Fruit fly (Drosophila melanogaster) whole organism, embryonic: ENCODE measurements around the gene TFAM.

Source experiments
- Abd-B ChIP-seq: fragments of 200-800 bp; sonication (Bioruptor generic); optimal IDR thresholded peaks from 2 replicates; lab custom pipeline; 2018; ENCODE audit warnings: missing biosample characterization, mild to moderate bottlenecking, missing genetic modification characterization, moderate library complexity
- Asciz ChIP-seq: fragments of 200-800 bp; sonication (Bioruptor generic); optimal IDR thresholded peaks from 2 replicates; lab custom pipeline; 2017; ENCODE audit warnings: missing biosample characterization, mild to moderate bottlenecking, missing genetic modification characterization, missing genetic modification reagents
- Atf6 ChIP-seq: fragments of 200-800 bp; sonication (Bioruptor generic); IDR thresholded peaks from 2 replicates; pipeline ENCODE4 v1.3.6; 2022; ENCODE audit warnings: missing biosample characterization, missing genetic modification characterization
- Awh ChIP-seq: fragments of 200-800 bp; sonication (Bioruptor generic); IDR thresholded peaks from 2 replicates; pipeline ENCODE4, ENCODE4 v1.3.6; 2022; ENCODE audit warnings: missing biosample characterization, missing genetic modification characterization
- CG10267 ChIP-seq: fragments of 200-800 bp; sonication (Bioruptor generic); optimal IDR thresholded peaks from 2 replicates; lab custom pipeline; 2018; ENCODE audit warnings: missing biosample characterization, mild to moderate bottlenecking, missing genetic modification characterization, moderate library complexity
- CG12299 ChIP-seq: fragments of 200-800 bp; sonication (Bioruptor generic); optimal IDR thresholded peaks from 2 replicates; lab custom pipeline; 2018; ENCODE audit warnings: missing biosample characterization, mild to moderate bottlenecking, missing genetic modification characterization
- CG13123 ChIP-seq: fragments of 200-800 bp; sonication (Bioruptor generic); optimal IDR thresholded peaks from 2 replicates; lab custom pipeline; 2016; ENCODE audit warnings: missing biosample characterization, missing genetic modification characterization
- CG16813 ChIP-seq: fragments of 200-800 bp; sonication (Bioruptor generic); IDR thresholded peaks from 3 replicates; pipeline ENCODE4 v1.3.6; 2022; ENCODE audit warnings: missing biosample characterization, missing genetic modification characterization; ENCODE audit not compliant: partially characterized antibody
- CG2116 ChIP-seq: fragments of 200-800 bp; sonication (Bioruptor generic); optimal IDR thresholded peaks from 3 replicates; lab custom pipeline; 2018; ENCODE audit warnings: missing biosample characterization, mild to moderate bottlenecking, missing genetic modification characterization
- CG2199 ChIP-seq: fragments of 200-800 bp; sonication (Bioruptor generic); IDR thresholded peaks from 3 replicates; pipeline ENCODE4 v1.3.6; 2022; ENCODE audit warnings: missing biosample characterization, missing genetic modification characterization
- CG31365 ChIP-seq: fragments of 200-800 bp; sonication (Bioruptor generic); optimal IDR thresholded peaks from 2 replicates; lab custom pipeline; 2018; ENCODE audit warnings: missing biosample characterization, mild to moderate bottlenecking, missing genetic modification characterization
- CG33213 ChIP-seq: fragments of 200-800 bp; sonication (Bioruptor generic); optimal IDR thresholded peaks from 3 replicates; lab custom pipeline; 2016; ENCODE audit warnings: missing biosample characterization, missing genetic modification characterization
- CG6254 ChIP-seq: fragments of 200-800 bp; sonication (Bioruptor generic); optimal IDR thresholded peaks from 3 replicates; lab custom pipeline; 2017; ENCODE audit warnings: mild to moderate bottlenecking, missing biosample characterization, missing genetic modification reagents, missing genetic modification characterization
- CG6683 ChIP-seq: fragments of 200-800 bp; sonication (Bioruptor generic); optimal IDR thresholded peaks from 2 replicates; lab custom pipeline; 2017; ENCODE audit warnings: missing biosample characterization, mild to moderate bottlenecking, missing genetic modification characterization, missing genetic modification reagents
- CG6689 ChIP-seq: fragments of 200-800 bp; sonication (Bioruptor generic); IDR thresholded peaks from 2 replicates; pipeline ENCODE4 v1.3.6; 2022; ENCODE audit warnings: missing biosample characterization, missing genetic modification characterization
- CG7357 ChIP-seq: fragments of 200-800 bp; sonication (Bioruptor generic); IDR thresholded peaks from 3 replicates; pipeline ENCODE4 v1.3.6; 2022; ENCODE audit warnings: missing biosample characterization, missing genetic modification characterization
- CG9797 ChIP-seq: fragments of 200-800 bp; sonication (Bioruptor generic); optimal IDR thresholded peaks from 3 replicates; lab custom pipeline; 2018; ENCODE audit warnings: missing biosample characterization, mild to moderate bottlenecking, missing genetic modification characterization
- Dad ChIP-seq: fragments of 200-800 bp; sonication (Bioruptor generic); optimal IDR thresholded peaks from 3 replicates; lab custom pipeline; 2016; ENCODE audit warnings: missing biosample characterization, missing genetic modification characterization
- Doc3 ChIP-seq: fragments of 200-800 bp; sonication (Bioruptor generic); IDR thresholded peaks from 3 replicates; pipeline ENCODE4 v1.3.6; 2022; ENCODE audit warnings: missing biosample characterization, missing genetic modification characterization; ENCODE audit not compliant: partially characterized antibody
- Ets97D ChIP-seq: fragments of 200-800 bp; sonication (Bioruptor generic); optimal IDR thresholded peaks from 3 replicates; lab custom pipeline; 2016; ENCODE audit warnings: missing biosample characterization, missing genetic modification characterization
- Hr51 ChIP-seq, 2 experiments: fragments of 200-800 bp; sonication (Bioruptor generic); optimal IDR thresholded peaks; 2 replicates in 1 of 2; 3 replicates in 1 of 2; lab custom pipeline; 2016 to 2018; ENCODE audit warnings: missing biosample characterization in 2 of 2, missing genetic modification characterization in 2 of 2, mild to moderate bottlenecking in 1 of 2, moderate library complexity in 1 of 2
- NC2β ChIP-seq: fragments of 200-800 bp; sonication (Bioruptor generic); optimal IDR thresholded peaks from 2 replicates; lab custom pipeline; 2016; ENCODE audit warnings: missing biosample characterization, missing genetic modification characterization
- Rx ChIP-seq: fragments of 200-800 bp; sonication (Bioruptor generic); IDR thresholded peaks from 2 replicates; pipeline ENCODE4 v1.3.6; 2022; ENCODE audit warnings: missing biosample characterization, missing genetic modification characterization
- Spps ChIP-seq: fragments of 200-800 bp; sonication (Bioruptor generic); optimal IDR thresholded peaks from 2 replicates; lab custom pipeline; 2018; ENCODE audit warnings: missing biosample characterization, mild to moderate bottlenecking, missing genetic modification characterization
- Xbp1 ChIP-seq: fragments of 200-800 bp; sonication (Bioruptor generic); optimal IDR thresholded peaks from 3 replicates; lab custom pipeline; 2016; ENCODE audit warnings: missing biosample characterization, mild to moderate bottlenecking, missing genetic modification characterization
- Xrp1 ChIP-seq: fragments of 200-800 bp; sonication (Bioruptor generic); IDR thresholded peaks from 2 replicates; pipeline ENCODE4 v1.3.6; 2022; ENCODE audit warnings: missing biosample characterization, missing genetic modification characterization
- ac ChIP-seq: fragments of 200-800 bp; sonication (Bioruptor generic); optimal IDR thresholded peaks from 3 replicates; lab custom pipeline; 2017; ENCODE audit warnings: missing biosample characterization, mild to moderate bottlenecking, missing genetic modification characterization
- bbx ChIP-seq: fragments of 200-800 bp; sonication (Bioruptor generic); IDR thresholded peaks from 2 replicates; pipeline ENCODE4 v1.3.6; 2022; ENCODE audit warnings: missing biosample characterization, missing genetic modification characterization; ENCODE audit not compliant: partially characterized antibody
- chinmo ChIP-seq: fragments of 200-800 bp; sonication (Bioruptor generic); IDR thresholded peaks from 4 replicates; pipeline ENCODE4 v1.3.6; 2022; ENCODE audit warnings: missing biosample characterization, missing genetic modification characterization; ENCODE audit not compliant: partially characterized antibody
- crp ChIP-seq, 2 experiments: fragments of 200-800 bp; sonication (Bioruptor generic); optimal IDR thresholded peaks; 2 replicates in 1 of 2; 3 replicates in 1 of 2; lab custom pipeline; 2017; ENCODE audit warnings: missing biosample characterization in 2 of 2, missing genetic modification characterization in 2 of 2, mild to moderate bottlenecking in 1 of 2, moderate library complexity in 1 of 2
- cwo ChIP-seq: fragments of 200-800 bp; sonication (Bioruptor generic); optimal IDR thresholded peaks from 3 replicates; lab custom pipeline; 2017; ENCODE audit warnings: missing biosample characterization, missing genetic modification characterization, mild to moderate bottlenecking, moderate library complexity, missing genetic modification reagents
- dan ChIP-seq: fragments of 200-800 bp; sonication (Bioruptor generic); IDR thresholded peaks from 2 replicates; pipeline ENCODE4 v1.3.6; 2022; ENCODE audit warnings: missing biosample characterization, missing genetic modification characterization
- dmrt11E ChIP-seq: fragments of 200-800 bp; sonication (Bioruptor generic); optimal IDR thresholded peaks from 3 replicates; lab custom pipeline; 2018; ENCODE audit warnings: missing biosample characterization, mild to moderate bottlenecking, missing genetic modification characterization, moderate library complexity
- ems ChIP-seq: fragments of 200-800 bp; sonication (Bioruptor generic); optimal IDR thresholded peaks from 3 replicates; lab custom pipeline; 2016; ENCODE audit warnings: missing biosample characterization, missing genetic modification characterization
- eyg ChIP-seq: fragments of 200-800 bp; sonication (Bioruptor generic); optimal IDR thresholded peaks from 3 replicates; lab custom pipeline; 2016; ENCODE audit warnings: missing biosample characterization, missing genetic modification characterization
- gcm2 ChIP-seq: fragments of 200-800 bp; sonication (Bioruptor generic); optimal IDR thresholded peaks from 2 replicates; lab custom pipeline; 2016; ENCODE audit warnings: missing biosample characterization, missing genetic modification characterization
- gfzf ChIP-seq: fragments of 200-800 bp; sonication (Bioruptor generic); optimal IDR thresholded peaks from 2 replicates; lab custom pipeline; 2016; ENCODE audit warnings: missing biosample characterization, mild to moderate bottlenecking, missing genetic modification characterization, moderate library complexity
- hth ChIP-seq: fragments of >200 bp; optimal IDR thresholded peaks from 2 replicates; lab custom pipeline; 2017; ENCODE audit warnings: inconsistent platforms
- kay ChIP-seq: fragments of 200-800 bp; sonication (Bioruptor generic); optimal IDR thresholded peaks from 2 replicates; lab custom pipeline; 2016; ENCODE audit warnings: missing biosample characterization, missing genetic modification characterization
- lbe ChIP-seq: fragments of 200-800 bp; sonication (Bioruptor generic); optimal IDR thresholded peaks from 2 replicates; lab custom pipeline; 2016; ENCODE audit warnings: missing biosample characterization, mild to moderate bottlenecking, missing genetic modification characterization
- lola ChIP-seq, 3 experiments: fragments of >200 bp in 2 of 3; fragments of 200-800 bp in 1 of 3; sonication (Bioruptor generic) in 1 of 3; optimal IDR thresholded peaks; 2 replicates each; lab custom pipeline; 2017 to 2019; ENCODE audit warnings: missing biosample characterization in 3 of 3, missing genetic modification characterization in 3 of 3, mild to moderate bottlenecking in 1 of 3, moderate library complexity in 1 of 3
- nom ChIP-seq: fragments of 200-800 bp; sonication (Bioruptor generic); optimal IDR thresholded peaks from 2 replicates; lab custom pipeline; 2017; ENCODE audit warnings: missing biosample characterization, missing genetic modification characterization, mild to moderate bottlenecking, moderate library complexity, missing genetic modification reagents
- onecut ChIP-seq: fragments of 200-800 bp; sonication (Bioruptor generic); IDR thresholded peaks from 2 replicates; pipeline ENCODE4 v1.3.6; 2022; ENCODE audit warnings: missing biosample characterization, missing genetic modification characterization
- ro ChIP-seq: fragments of 200-800 bp; sonication (Bioruptor generic); IDR thresholded peaks from 2 replicates; pipeline ENCODE4 v1.3.6; 2022; ENCODE audit warnings: missing biosample characterization, missing genetic modification characterization
- sc ChIP-seq, 3 experiments: fragments of >200 bp in 2 of 3; fragments of 200-800 bp in 1 of 3; sonication (Bioruptor generic) in 1 of 3; optimal IDR thresholded peaks; 2 replicates in 2 of 3; 3 replicates in 1 of 3; lab custom pipeline; 2017; ENCODE audit warnings: mild to moderate bottlenecking in 1 of 3, missing biosample characterization in 1 of 3, missing genetic modification characterization in 1 of 3, missing genetic modification reagents in 1 of 3
- sima ChIP-seq: fragments of 200-800 bp; sonication (Bioruptor generic); optimal IDR thresholded peaks from 2 replicates; lab custom pipeline; 2016; ENCODE audit warnings: missing biosample characterization, missing genetic modification characterization
- twi ChIP-seq: fragments of 200-800 bp; optimal IDR thresholded peaks from 2 replicates; lab custom pipeline; 2019; ENCODE audit warnings: missing biosample characterization, mild to moderate bottlenecking, missing genetic modification characterization, moderate library complexity
- wor ChIP-seq: fragments of 200-800 bp; sonication (Bioruptor generic); IDR thresholded peaks from 2 replicates; pipeline ENCODE4 v1.3.6; 2022; ENCODE audit warnings: missing biosample characterization, missing genetic modification characterization
- zen2 ChIP-seq: fragments of 200-800 bp; sonication (Bioruptor generic); IDR thresholded peaks from 3 replicates; pipeline ENCODE4 v1.3.6; 2022; ENCODE audit warnings: missing biosample characterization, missing genetic modification characterization; ENCODE audit not compliant: partially characterized antibody
- zf30C ChIP-seq: fragments of 200-800 bp; sonication (Bioruptor generic); optimal IDR thresholded peaks from 3 replicates; lab custom pipeline; 2018; ENCODE audit warnings: missing biosample characterization, mild to moderate bottlenecking, missing genetic modification characterization

Gene TFAM

dm6 chr3R:20621805-20622286, 45.0 kb upstream of the TFAM start, which contains the start of gene H (continued):
- TF ChIP-seq lola (GFP tag; optimal IDR thresholded peaks at IDR 0.05; lab: Kevin White, UChicago) = no peak
- no peak for TF ChIP-seq Atf6 (GFP tag; lab: Robert Waterston, UW)
- no peak for TF ChIP-seq ro (GFP tag; lab: Robert Waterston, UW)
- TF ChIP-seq zen2 = no peak
- peak; percentile 51 for TF ChIP-seq CG33213 (GFP tag; lab: Kevin White, UChicago)
- TF ChIP-seq wor (GFP tag; lab: Robert Waterston, UW) = no peak
- no peak for TF ChIP-seq sima (GFP tag; lab: Kevin White, UChicago)
- TF ChIP-seq twi (tag; lab: Kevin White, UChicago) = no peak
- TF ChIP-seq CG13123 (GFP tag; lab: Kevin White, UChicago) = no peak
- TF ChIP-seq CG9797 = peak; percentile 91
- TF ChIP-seq eyg (GFP tag; lab: Kevin White, UChicago) = no peak
- TF ChIP-seq Doc3 (GFP tag; lab: Robert Waterston, UW) = no peak
- no peak for TF ChIP-seq Xbp1
- no peak for TF ChIP-seq Spps (tag; lab: Kevin White, UChicago)
- TF ChIP-seq hth (lab: Kevin White, UChicago) = no peak
- TF ChIP-seq ac (GFP tag; lab: Kevin White, UChicago) = no peak
- TF ChIP-seq nom (GFP tag; lab: Kevin White, UChicago) = no peak
- TF ChIP-seq cwo (GFP tag; lab: Kevin White, UChicago) = no peak
- no peak; the same call in 1 of the 2 replicates for TF ChIP-seq bbx
- TF ChIP-seq ems (GFP tag; lab: Kevin White, UChicago) = no peak
- no peak for TF ChIP-seq sc (optimal IDR thresholded peaks at IDR 0.05; lab: Kevin White, UChicago)
- TF ChIP-seq sc (GFP tag; optimal IDR thresholded peaks at IDR 0.05; lab: Kevin White, UChicago) = no peak
- TF ChIP-seq CG31365 (tag; lab: Kevin White, UChicago) = no peak
- no peak for TF ChIP-seq onecut (GFP tag; lab: Robert Waterston, UW)
- peak; percentile 65 for TF ChIP-seq Ets97D (GFP tag; lab: Kevin White, UChicago)
- no peak for TF ChIP-seq CG6254 (GFP tag; lab: Kevin White, UChicago)
- no peak for TF ChIP-seq Dad
- no peak for TF ChIP-seq crp (GFP tag; optimal IDR thresholded peaks at IDR 0.05; lab: Kevin White, UChicago)
- TF ChIP-seq CG16813 (GFP tag; lab: Robert Waterston, UW) = no peak
- TF ChIP-seq Rx = no peak
- peak; percentile 92 for TF ChIP-seq gfzf (GFP tag; lab: Kevin White, UChicago)
- TF ChIP-seq CG12299 (tag; lab: Kevin White, UChicago) = peak; percentile 11
- TF ChIP-seq NC2β (GFP tag; lab: Kevin White, UChicago) = no peak
- peak; percentile 47 for TF ChIP-seq CG2116
- TF ChIP-seq lbe = no peak
- TF ChIP-seq chinmo (GFP tag; lab: Robert Waterston, UW) = 0 out of 4 replicates have a peak, but pooled peaks have one; percentile 44
- no peak for TF ChIP-seq CG6683 (GFP tag; lab: Kevin White, UChicago)
- TF ChIP-seq CG6689 = no peak
- no peak for TF ChIP-seq Xrp1 (GFP tag; lab: Robert Waterston, UW)
- TF ChIP-seq kay (GFP tag; lab: Kevin White, UChicago) = no peak
- no peak for TF ChIP-seq dmrt11E (tag; lab: Kevin White, UChicago)
- no peak for TF ChIP-seq dan (GFP tag; lab: Robert Waterston, UW)
- no peak for TF ChIP-seq Abd-B (GFP tag; lab: Kevin White, UChicago)
- no peak for TF ChIP-seq Asciz (GFP tag; lab: Kevin White, UChicago)
- peak; percentile 1 for TF ChIP-seq CG10267 (tag; lab: Kevin White, UChicago)
- no peak for TF ChIP-seq gcm2 (GFP tag; lab: Kevin White, UChicago)
- no peak for TF ChIP-seq Awh
- no peak for TF ChIP-seq CG2199 (GFP tag; lab: Robert Waterston, UW)
- no peak for TF ChIP-seq Hr51 (GFP tag; optimal IDR thresholded peaks at IDR 0.05; lab: Kevin White, UChicago)
- TF ChIP-seq CG7357 (GFP tag; lab: Robert Waterston, UW) = peak; percentile 95
- TF ChIP-seq zf30C (GFP tag; lab: Kevin White, UChicago) = no peak
